Fruit fly (Drosophila melanogaster) whole organism, embryonic: ENCODE data around the gene CG17349.
A peak's percentile ranks its signal among the peaks of the same experiment; 100 is the strongest.

Experiments used
- B-H2 ChIP-seq: fragments of 200-800 bp; sonication (Bioruptor generic); optimal IDR thresholded peaks from 2 replicates; lab custom pipeline; 2018; ENCODE audit warnings: missing biosample characterization, mild to moderate bottlenecking, missing genetic modification characterization
- Bgb ChIP-seq: fragments of 200-800 bp; sonication (Bioruptor generic); IDR thresholded peaks from 2 replicates; pipeline ENCODE4 v1.3.6; 2022; ENCODE audit warnings: missing biosample characterization, missing genetic modification characterization; ENCODE audit not compliant: partially characterized antibody
- CG10431 ChIP-seq: fragments of 200-800 bp; sonication (Bioruptor generic); optimal IDR thresholded peaks from 3 replicates; lab custom pipeline; 2018; ENCODE audit warnings: missing biosample characterization, mild to moderate bottlenecking, missing genetic modification characterization
- CG10565 ChIP-seq: fragments of 200-800 bp; sonication (Bioruptor generic); optimal IDR thresholded peaks from 3 replicates; lab custom pipeline; 2016; ENCODE audit warnings: missing biosample characterization, mild to moderate bottlenecking, missing genetic modification characterization
- CG11504 ChIP-seq: fragments of 200-800 bp; sonication (Bioruptor generic); optimal IDR thresholded peaks from 3 replicates; lab custom pipeline; 2019; ENCODE audit warnings: missing biosample characterization, mild to moderate bottlenecking, missing genetic modification characterization, moderate library complexity
- CG12744 ChIP-seq: fragments of 200-800 bp; sonication (Bioruptor generic); optimal IDR thresholded peaks from 2 replicates; lab custom pipeline; 2016; ENCODE audit warnings: missing biosample characterization, missing genetic modification characterization
- CG13123 ChIP-seq: fragments of 200-800 bp; sonication (Bioruptor generic); optimal IDR thresholded peaks from 2 replicates; lab custom pipeline; 2016; ENCODE audit warnings: missing biosample characterization, missing genetic modification characterization
- CG2199 ChIP-seq: fragments of 200-800 bp; sonication (Bioruptor generic); IDR thresholded peaks from 3 replicates; pipeline ENCODE4 v1.3.6; 2022; ENCODE audit warnings: missing biosample characterization, missing genetic modification characterization
- CG2202 ChIP-seq: fragments of 200-800 bp; sonication (Bioruptor generic); optimal IDR thresholded peaks from 2 replicates; lab custom pipeline; 2018; ENCODE audit warnings: missing biosample characterization, mild to moderate bottlenecking, missing genetic modification characterization
- CG30431 ChIP-seq: fragments of 200-800 bp; sonication (Bioruptor generic); optimal IDR thresholded peaks from 2 replicates; lab custom pipeline; 2017; ENCODE audit warnings: missing biosample characterization, missing genetic modification characterization
- CG33213 ChIP-seq: fragments of 200-800 bp; sonication (Bioruptor generic); optimal IDR thresholded peaks from 3 replicates; lab custom pipeline; 2016; ENCODE audit warnings: missing biosample characterization, missing genetic modification characterization
- CG4404 ChIP-seq: fragments of 200-800 bp; sonication (Bioruptor generic); IDR thresholded peaks from 2 replicates; pipeline ENCODE4 v1.3.6; 2022; ENCODE audit warnings: missing biosample characterization, missing genetic modification characterization
- CG7271 ChIP-seq: fragments of 200-800 bp; sonication (Bioruptor generic); optimal IDR thresholded peaks from 2 replicates; lab custom pipeline; 2018; ENCODE audit warnings: missing biosample characterization, mild to moderate bottlenecking, missing genetic modification characterization, moderate library complexity
- CG9215 ChIP-seq: fragments of 200-800 bp; sonication (Bioruptor generic); IDR thresholded peaks from 2 replicates; pipeline ENCODE4 v1.3.6; 2022; ENCODE audit warnings: missing biosample characterization, missing genetic modification characterization
- CG9932 ChIP-seq: fragments of 200-800 bp; sonication (Bioruptor generic); IDR thresholded peaks from 2 replicates; pipeline ENCODE4 v1.3.6; 2022; ENCODE audit warnings: missing biosample characterization, missing genetic modification characterization
- CTCF ChIP-seq: fragments of 200-800 bp; sonication (Bioruptor generic); optimal IDR thresholded peaks from 2 replicates; lab custom pipeline; 2017; ENCODE audit warnings: missing biosample characterization, mild to moderate bottlenecking, missing genetic modification characterization, moderate library complexity
- Dip3 ChIP-seq: fragments of 200-800 bp; sonication (Bioruptor generic); optimal IDR thresholded peaks from 3 replicates; lab custom pipeline; 2016; ENCODE audit warnings: missing biosample characterization, missing genetic modification characterization
- Dll ChIP-seq: fragments of 200-800 bp; sonication (Bioruptor generic); IDR thresholded peaks from 4 replicates; pipeline ENCODE4 v1.3.6; 2022; ENCODE audit warnings: missing biosample characterization, missing genetic modification characterization; ENCODE audit not compliant: partially characterized antibody
- Eip74EF ChIP-seq, 2 experiments: fragments of 200-800 bp in 1 of 2; fragments of >200 bp in 1 of 2; sonication (Bioruptor generic) in 1 of 2; optimal IDR thresholded peaks; 2 replicates each; lab custom pipeline; 2017 to 2019; ENCODE audit warnings: missing biosample characterization in 2 of 2, missing genetic modification characterization in 2 of 2, mild to moderate bottlenecking in 1 of 2, moderate library complexity in 1 of 2
- Elba2 ChIP-seq: fragments of 200-800 bp; sonication (Bioruptor generic); optimal IDR thresholded peaks from 3 replicates; lab custom pipeline; 2016; ENCODE audit warnings: missing biosample characterization, missing genetic modification characterization
- HLH3B ChIP-seq: fragments of 200-800 bp; sonication (Bioruptor generic); IDR thresholded peaks from 2 replicates; pipeline ENCODE4 v1.3.6; 2022; ENCODE audit warnings: missing biosample characterization, missing genetic modification characterization
- Hey ChIP-seq: fragments of 200-800 bp; sonication (Bioruptor generic); optimal IDR thresholded peaks from 3 replicates; lab custom pipeline; 2018; ENCODE audit warnings: missing biosample characterization, mild to moderate bottlenecking, missing genetic modification characterization
- Lpt ChIP-seq: fragments of >200 bp; optimal IDR thresholded peaks from 2 replicates; lab custom pipeline; 2018; ENCODE audit warnings: missing biosample characterization, missing genetic modification characterization
- Med ChIP-seq: fragments of 200-800 bp; sonication (Bioruptor generic); peaks from one replicate; lab custom pipeline; 2016; ENCODE audit warnings: missing biosample characterization, missing genetic modification characterization, mild to moderate bottlenecking, inconsistent platforms, moderate library complexity
- NK7.1 ChIP-seq: fragments of 200-800 bp; sonication (Bioruptor generic); optimal IDR thresholded peaks from 3 replicates; lab custom pipeline; 2016; ENCODE audit warnings: missing biosample characterization, missing genetic modification characterization
- Nf-YA ChIP-seq: fragments of 200-800 bp; sonication (Bioruptor generic); IDR thresholded peaks from 2 replicates; pipeline ENCODE4 v1.3.6; 2022; ENCODE audit warnings: missing biosample characterization, missing genetic modification characterization
- Pdp1 ChIP-seq, 2 experiments: fragments of 200-800 bp; sonication (Bioruptor generic); optimal IDR thresholded peaks; 3 replicates each; lab custom pipeline; 2016; ENCODE audit warnings: missing biosample characterization in 2 of 2, missing genetic modification characterization in 2 of 2, mild to moderate bottlenecking in 1 of 2, moderate library complexity in 1 of 2
- Rfx ChIP-seq: fragments of 200-800 bp; sonication (Bioruptor generic); IDR thresholded peaks from 2 replicates; pipeline ENCODE4 v1.3.6; 2022; ENCODE audit warnings: missing biosample characterization, missing genetic modification characterization
- Vsx1 ChIP-seq: fragments of 200-800 bp; sonication (Bioruptor generic); optimal IDR thresholded peaks from 2 replicates; lab custom pipeline; 2017; ENCODE audit warnings: missing biosample characterization, mild to moderate bottlenecking, missing genetic modification characterization, missing genetic modification reagents
- abd-A ChIP-seq: fragments of 200-800 bp; sonication (Bioruptor generic); optimal IDR thresholded peaks from 3 replicates; lab custom pipeline; 2019; ENCODE audit warnings: missing biosample characterization, mild to moderate bottlenecking, missing genetic modification characterization, moderate library complexity
- ara ChIP-seq: fragments of 200-800 bp; sonication (Bioruptor generic); IDR thresholded peaks from 2 replicates; pipeline ENCODE4 v1.3.6; 2022; ENCODE audit warnings: missing biosample characterization, missing genetic modification characterization
- cad ChIP-seq: fragments of >200 bp; optimal IDR thresholded peaks from 2 replicates; lab custom pipeline; 2017; ENCODE audit warnings: missing biosample characterization, missing genetic modification characterization
- disco-r ChIP-seq: fragments of 200-800 bp; sonication (Bioruptor generic); optimal IDR thresholded peaks from 2 replicates; lab custom pipeline; 2016; ENCODE audit warnings: missing biosample characterization, missing genetic modification characterization
- dysf ChIP-seq: fragments of 200-800 bp; sonication (Bioruptor generic); IDR thresholded peaks from 3 replicates; pipeline ENCODE4 v1.3.6; 2022; ENCODE audit warnings: missing biosample characterization, missing genetic modification characterization
- gce ChIP-seq: fragments of 200-800 bp; sonication (Bioruptor generic); IDR thresholded peaks from 3 replicates; pipeline ENCODE4 v1.3.6; 2022; ENCODE audit warnings: missing biosample characterization, missing genetic modification characterization
- gem ChIP-seq: fragments of 200-800 bp; sonication (Bioruptor generic); optimal IDR thresholded peaks from 2 replicates; lab custom pipeline; 2019; ENCODE audit warnings: missing biosample characterization, mild to moderate bottlenecking, missing genetic modification characterization, moderate library complexity
- klu ChIP-seq: fragments of 200-800 bp; sonication (Bioruptor generic); IDR thresholded peaks from 2 replicates; pipeline ENCODE4 v1.3.6; 2022; ENCODE audit warnings: missing biosample characterization, missing genetic modification characterization
- luna ChIP-seq: fragments of 200-800 bp; sonication (Bioruptor generic); optimal IDR thresholded peaks from 2 replicates; lab custom pipeline; 2016; ENCODE audit warnings: missing biosample characterization, missing genetic modification characterization
- odd ChIP-seq: fragments of 200-800 bp; sonication (Bioruptor generic); optimal IDR thresholded peaks from 2 replicates; lab custom pipeline; 2017; ENCODE audit warnings: missing biosample characterization, mild to moderate bottlenecking, missing genetic modification characterization
- org-1 ChIP-seq: fragments of 200-800 bp; sonication (Bioruptor generic); optimal IDR thresholded peaks from 2 replicates; lab custom pipeline; 2017; ENCODE audit warnings: missing biosample characterization, missing genetic modification characterization
- pita ChIP-seq: fragments of 200-800 bp; sonication (Bioruptor generic); optimal IDR thresholded peaks from 2 replicates; lab custom pipeline; 2017; ENCODE audit warnings: missing biosample characterization, mild to moderate bottlenecking, missing genetic modification characterization
- sens ChIP-seq: fragments of 200-800 bp; sonication (Bioruptor generic); peaks from one replicate; lab custom pipeline; 2016; ENCODE audit warnings: missing biosample characterization, missing genetic modification characterization
- sna ChIP-seq: fragments of 200-800 bp; sonication (Bioruptor generic); IDR thresholded peaks from 2 replicates; pipeline ENCODE4 v1.3.6; 2022; ENCODE audit warnings: missing biosample characterization, missing genetic modification characterization; ENCODE audit not compliant: partially characterized antibody
- sug ChIP-seq: fragments of 200-800 bp; optimal IDR thresholded peaks from 2 replicates; lab custom pipeline; 2019; ENCODE audit warnings: missing biosample characterization, mild to moderate bottlenecking, missing genetic modification characterization, moderate library complexity
- trem ChIP-seq: fragments of 200-800 bp; optimal IDR thresholded peaks from 3 replicates; lab custom pipeline; 2019; ENCODE audit warnings: missing biosample characterization, mild to moderate bottlenecking, missing genetic modification characterization, moderate library complexity
- vfl ChIP-seq: fragments of 200-800 bp; sonication (Bioruptor generic); optimal IDR thresholded peaks from 2 replicates; lab custom pipeline; 2016; ENCODE audit warnings: missing biosample characterization, missing genetic modification characterization
- wdn ChIP-seq: fragments of 200-800 bp; sonication (Bioruptor generic); IDR thresholded peaks from 2 replicates; pipeline ENCODE4 v1.3.6; 2022; ENCODE audit warnings: missing biosample characterization, missing genetic modification characterization

CG17349 gene

DNA sequence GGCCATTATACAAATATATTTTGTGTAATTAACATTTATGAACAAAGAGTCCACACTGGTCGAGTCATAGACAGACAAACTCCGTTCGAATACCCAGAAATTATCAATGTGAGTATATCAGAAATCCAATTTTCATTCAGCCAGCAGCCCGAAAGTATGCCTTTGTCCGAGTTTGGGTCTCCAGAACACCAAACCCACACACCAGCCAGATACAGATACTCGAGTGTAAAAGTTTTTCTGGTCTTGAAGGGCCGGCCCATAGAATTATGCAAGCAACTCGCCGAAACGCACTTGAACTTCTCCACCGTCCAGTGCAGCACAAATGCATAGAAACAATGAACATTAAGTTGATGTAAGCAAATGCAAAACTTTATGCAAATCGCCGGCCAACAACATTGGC lies 8.4 kb downstream of the CG17349 start (continued):
- TF ChIP-seq CG4404 (GFP tag; lab: Robert Waterston, UW): no peak
- no peak for TF ChIP-seq Dll (GFP tag; lab: Robert Waterston, UW)
- TF ChIP-seq Eip74EF (GFP tag; optimal IDR thresholded peaks at IDR 0.05; lab: Kevin White, UChicago): no peak
- TF ChIP-seq Bgb (GFP tag; lab: Robert Waterston, UW): no peak
- TF ChIP-seq org-1 (GFP tag; lab: Kevin White, UChicago): no peak
- TF ChIP-seq dysf (GFP tag; lab: Robert Waterston, UW): 0 out of 3 replicates have a peak, but pooled peaks have one; percentile 4
- no peak for TF ChIP-seq CG10565 (GFP tag; lab: Kevin White, UChicago)
- no peak for TF ChIP-seq vfl (GFP tag; lab: Kevin White, UChicago)
- TF ChIP-seq pita (GFP tag; lab: Kevin White, UChicago): peak; percentile 37
- TF ChIP-seq HLH3B (GFP tag; lab: Robert Waterston, UW): no peak
- no peak for TF ChIP-seq CG13123 (GFP tag; lab: Kevin White, UChicago)
- TF ChIP-seq disco-r (GFP tag; lab: Kevin White, UChicago): no peak
- TF ChIP-seq CG33213: no peak
- no peak for TF ChIP-seq CG10431 (GFP tag; lab: Kevin White, UChicago)

DNA sequence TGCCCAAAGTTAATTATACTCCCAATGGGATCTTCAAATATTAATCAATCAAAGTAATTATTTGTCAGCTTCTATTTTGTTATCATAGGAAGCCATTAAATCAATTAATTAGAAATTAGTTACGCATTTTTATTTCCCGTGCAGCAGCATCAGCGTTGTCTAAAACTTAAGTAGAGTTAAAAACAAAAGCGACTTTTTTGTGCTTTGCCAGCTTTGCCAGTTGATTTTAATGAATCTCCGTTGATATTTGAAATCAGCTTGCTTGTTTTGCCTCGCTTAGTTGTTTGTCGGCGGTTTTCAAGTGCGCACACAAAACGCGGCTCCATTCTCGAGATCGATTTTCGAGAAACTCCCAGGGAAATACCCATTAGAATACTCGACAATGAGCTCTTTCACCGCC lies 10.4 kb downstream of the CG17349 start, which contains the start of gene CG17350:
TSS of gene CG17350 (plus strand) at position 301 of the 400 bp plus-strand sequence.
- TF ChIP-seq sens (GFP tag; lab: Kevin White, UChicago) (peak; percentile 35), Lpt (GFP tag; lab: Kevin White, UChicago) (no peak), gem (tag; lab: Kevin White, UChicago) (peak; percentile 8), abd-A (tag; lab: Kevin White, UChicago) (no peak), cad (GFP tag; lab: Kevin White, UChicago) (no peak), Vsx1 (GFP tag; lab: Kevin White, UChicago) (no peak), Med (GFP tag; lab: Kevin White, UChicago) (peak; percentile 38), ara (no peak), klu (GFP tag; lab: Robert Waterston, UW) (no peak), wdn (GFP tag; lab: Robert Waterston, UW) (no peak), luna (GFP tag; lab: Kevin White, UChicago) (no peak), sna (GFP tag; lab: Robert Waterston, UW) (no peak), CG11504 (tag; lab: Kevin White, UChicago) (peak; percentile 10)

DNA sequence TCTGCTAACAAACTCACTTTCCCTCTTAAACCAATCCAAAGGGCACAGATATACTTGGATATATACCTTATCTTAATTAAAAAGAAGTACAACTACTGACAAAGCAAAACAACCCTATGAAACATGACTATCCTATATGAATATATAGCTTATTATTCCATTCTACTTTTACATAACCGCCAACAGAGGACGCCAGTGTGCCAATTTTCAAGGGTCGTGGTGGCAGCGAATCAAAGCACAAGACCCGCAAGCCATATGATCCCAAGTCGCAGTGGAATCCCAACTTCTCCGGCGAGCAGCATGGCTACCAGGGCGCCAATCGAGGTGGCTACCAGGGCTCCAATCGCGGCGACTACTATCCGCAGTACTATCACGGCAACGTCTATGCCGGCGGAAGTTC lies 12.1 kb downstream of the CG17349 start:
- TF ChIP-seq Rfx (GFP tag; lab: Robert Waterston, UW) (peak; percentile 27; the same call in 1 of the 2 replicates), CG2199 (0 out of 3 replicates have a peak, but pooled peaks have one; percentile 32), sens (GFP tag; lab: Kevin White, UChicago) (peak; percentile 24), CG2202 (tag; lab: Kevin White, UChicago) (no peak), CTCF (GFP tag; lab: Kevin White, UChicago) (peak; percentile 82), Elba2 (GFP tag; lab: Kevin White, UChicago) (no peak), gce (GFP tag; lab: Robert Waterston, UW) (no peak)

DNA sequence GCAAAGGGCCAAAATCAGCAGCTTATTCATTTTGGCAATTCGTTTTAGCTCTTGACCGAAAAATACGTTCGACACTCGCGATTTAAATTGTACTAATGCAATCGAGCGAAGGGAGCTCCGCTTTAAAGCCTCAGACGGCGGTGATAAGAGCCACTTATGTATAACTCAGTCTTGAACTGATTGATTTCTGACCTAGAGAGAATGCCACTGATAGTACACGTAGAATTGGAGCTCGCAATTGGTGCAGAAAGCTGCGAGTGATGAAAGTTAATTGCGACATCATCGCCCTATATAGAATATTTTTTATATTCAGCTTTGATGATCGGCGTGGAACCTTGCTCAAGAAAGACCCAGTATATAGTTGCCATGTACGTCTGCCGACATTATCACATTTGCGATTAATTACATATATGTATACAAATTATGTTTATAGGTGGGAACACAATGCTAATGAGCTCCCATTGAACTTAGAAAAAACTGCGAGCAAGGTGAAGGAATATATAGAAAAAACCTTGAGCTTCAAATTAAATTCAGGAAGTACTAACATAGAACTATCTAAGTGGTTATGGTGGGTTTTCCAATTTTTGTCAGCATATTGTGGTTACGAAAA lies 16.0 kb downstream of the CG17349 start, which contains the start of gene fon:
TSS of gene fon (minus strand) at position 100 of the 610 bp plus-strand sequence.
- TF ChIP-seq sug (tag; lab: Kevin White, UChicago) (peak; percentile 4), Med (GFP tag; lab: Kevin White, UChicago) (peak; percentile 25), CG9215 (GFP tag; lab: Robert Waterston, UW) (no peak), odd (GFP tag; lab: Kevin White, UChicago) (no peak), CG12744 (no peak), CG30431 (no peak), Pdp1 (GFP tag; optimal IDR thresholded peaks at IDR 0.05; lab: Kevin White, UChicago) (peak in 1 of 2 experiments; percentile 57), Nf-YA (GFP tag; lab: Robert Waterston, UW) (no peak), CG9932 (GFP tag; lab: Robert Waterston, UW) (no peak), trem (no peak), B-H2 (no peak), NK7.1 (GFP tag; lab: Kevin White, UChicago) (no peak), Hey (no peak), CG7271 (no peak), Dip3 (GFP tag; lab: Kevin White, UChicago) (no peak)
